Worm (Caenorhabditis elegans): ENCODE results near the gene snb-5.

DNA sequence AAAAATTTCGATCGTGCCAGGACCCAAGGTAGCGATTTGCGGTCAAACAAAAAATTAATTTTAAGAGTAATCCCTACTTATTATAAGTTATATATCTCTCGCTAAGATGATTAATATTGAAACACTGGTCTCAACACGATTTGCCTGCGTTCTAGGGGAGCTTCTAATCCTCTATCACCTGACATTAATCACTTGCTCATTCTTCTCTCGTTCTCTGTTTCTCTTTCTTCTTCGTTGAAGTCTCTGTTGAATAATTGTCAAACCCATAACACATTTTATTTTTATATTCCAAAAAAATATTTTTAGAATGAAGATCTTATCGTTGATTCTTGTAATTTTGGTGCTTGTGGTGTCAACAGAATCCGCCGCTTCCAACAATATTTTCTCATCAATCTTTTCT, 47.7 kb upstream of the snb-5 start, which contains the start of gene D2007.1:
- TF ChIP-seq pha-4 (tag; optimal IDR thresholded peaks at IDR 0.05) (no peak), bed-1 (GFP tag; IDR thresholded peaks at IDR 0.05) (no peak), F37B4.10 (GFP tag; IDR thresholded peaks at IDR 0.05) (no peak), unc-130 (GFP tag; optimal IDR thresholded peaks at IDR 0.05) (no peak), zim-3 (tag; optimal IDR thresholded peaks at IDR 0.05) (no peak), ztf-6 (GFP tag; IDR thresholded peaks at IDR 0.05) (no peak), ama-1 (optimal IDR thresholded peaks at IDR 0.05) (no peak), ama-1 (GFP tag; optimal IDR thresholded peaks at IDR 0.05) (no peak), ztf-28 (GFP tag; IDR thresholded peaks at IDR 0.05) (no peak), nhr-179 (tag; optimal IDR thresholded peaks at IDR 0.05) (no peak), F23B12.7 (tag; optimal IDR thresholded peaks at IDR 0.05; ENCODE audit: insufficient read depth) (no peak)
